Worm (Caenorhabditis elegans) whole organism, late embryonic: ENCODE measurements around the gene W09G12.10.

ENCODE experiments used
- C38D4.7 ChIP-seq: fragments of 200-800 bp; sonication (Bioruptor generic); optimal IDR thresholded peaks from 2 replicates; lab custom pipeline; 2018; ENCODE audit warnings: mild to moderate bottlenecking, missing genetic modification characterization, moderate library complexity, missing compliant biosample characterization
- F13H6.1 ChIP-seq: sonication (generic microtip); optimal IDR thresholded peaks from 2 replicates; lab custom pipeline; 2016; ENCODE audit warnings: missing genetic modification characterization, missing compliant biosample characterization
- K09A11.1 ChIP-seq: sonication (generic microtip); optimal IDR thresholded peaks from 2 replicates; lab custom pipeline; 2017; ENCODE audit warnings: antibody characterized with exemption, mild to moderate bottlenecking, missing genetic modification characterization, missing compliant biosample characterization; ENCODE audit not compliant: insufficient read depth
- T23F11.4 ChIP-seq: fragments of 200-800 bp; sonication (Bioruptor generic); optimal IDR thresholded peaks from 2 replicates; lab custom pipeline; 2018; ENCODE audit warnings: mild to moderate bottlenecking, missing genetic modification characterization, missing compliant biosample characterization
- Y22D7AL.16 ChIP-seq: sonication (generic microtip); optimal IDR thresholded peaks from 2 replicates; lab custom pipeline; 2016; ENCODE audit warnings: missing genetic modification characterization, missing compliant biosample characterization
- ahr-1 ChIP-seq: sonication (generic microtip); optimal IDR thresholded peaks from 2 replicates; lab custom pipeline; 2016; ENCODE audit warnings: missing genetic modification characterization, missing compliant biosample characterization
- ceh-18 ChIP-seq: sonication (generic microtip); optimal IDR thresholded peaks from 2 replicates; lab custom pipeline; 2016; ENCODE audit warnings: missing genetic modification characterization, missing compliant biosample characterization
- ceh-22 ChIP-seq: sonication (generic microtip); optimal IDR thresholded peaks from 2 replicates; lab custom pipeline; 2017; ENCODE audit warnings: missing biosample characterization, missing genetic modification characterization
- ceh-30 ChIP-seq: fragments of 150-350 bp; optimal IDR thresholded peaks from 2 replicates; lab custom pipeline; 2014; ENCODE audit warnings: missing biosample characterization, missing genetic modification characterization
- ceh-31 ChIP-seq: sonication (generic microtip); optimal IDR thresholded peaks from 2 replicates; lab custom pipeline; 2016; ENCODE audit warnings: missing genetic modification characterization, missing compliant biosample characterization
- ceh-34 ChIP-seq: sonication (generic microtip); optimal IDR thresholded peaks from 2 replicates; lab custom pipeline; 2016; ENCODE audit warnings: mild to moderate bottlenecking, missing genetic modification characterization, missing compliant biosample characterization
- ceh-9 ChIP-seq: sonication (generic microtip); optimal IDR thresholded peaks from 2 replicates; lab custom pipeline; 2016; ENCODE audit warnings: mild to moderate bottlenecking, missing genetic modification characterization, inconsistent platforms, missing compliant biosample characterization
- dve-1 ChIP-seq: sonication (generic microtip); optimal IDR thresholded peaks from 2 replicates; lab custom pipeline; 2017; ENCODE audit warnings: antibody characterized with exemption, mild to moderate bottlenecking, missing genetic modification characterization, missing compliant biosample characterization
- elt-2 ChIP-seq: sonication (generic microtip); optimal IDR thresholded peaks from 2 replicates; lab custom pipeline; 2016; ENCODE audit warnings: missing genetic modification reagents, missing genetic modification characterization, missing compliant biosample characterization
- elt-4 ChIP-seq: sonication (generic microtip); optimal IDR thresholded peaks from 2 replicates; lab custom pipeline; 2016; ENCODE audit warnings: missing genetic modification characterization, missing compliant biosample characterization
- ets-4 ChIP-seq: sonication (generic microtip); optimal IDR thresholded peaks from 2 replicates; lab custom pipeline; 2016; ENCODE audit warnings: missing genetic modification characterization, missing compliant biosample characterization
- fax-1 ChIP-seq: sonication (generic microtip); optimal IDR thresholded peaks from 2 replicates; lab custom pipeline; 2016; ENCODE audit warnings: missing genotype, missing genetic modification characterization, missing compliant biosample characterization
- hlh-15 ChIP-seq: sonication (generic microtip); optimal IDR thresholded peaks from 2 replicates; lab custom pipeline; 2016; ENCODE audit warnings: missing genetic modification characterization, missing compliant biosample characterization
- hlh-30 ChIP-seq: sonication (generic microtip); optimal IDR thresholded peaks from 2 replicates; lab custom pipeline; 2017; ENCODE audit warnings: antibody characterized with exemption, missing genetic modification characterization, missing compliant biosample characterization; ENCODE audit not compliant: insufficient read depth
- hlh-8 ChIP-seq: sonication (generic microtip); optimal IDR thresholded peaks from 2 replicates; lab custom pipeline; 2016; ENCODE audit warnings: missing genotype, missing genetic modification characterization, missing compliant biosample characterization
- lin-11 ChIP-seq: fragments of 200-800 bp; sonication (Bioruptor generic); optimal IDR thresholded peaks from 2 replicates; lab custom pipeline; 2018; ENCODE audit warnings: mild to moderate bottlenecking, missing genetic modification characterization, missing compliant biosample characterization
- madf-2 ChIP-seq: sonication (generic microtip); optimal IDR thresholded peaks from 2 replicates; lab custom pipeline; 2017; ENCODE audit warnings: missing genetic modification characterization, missing compliant biosample characterization
- mec-3 ChIP-seq: sonication (generic microtip); optimal IDR thresholded peaks from 2 replicates; lab custom pipeline; 2016; ENCODE audit warnings: borderline replicate concordance, missing genetic modification characterization, missing compliant biosample characterization
- odd-2 ChIP-seq: sonication (generic microtip); optimal IDR thresholded peaks from 2 replicates; lab custom pipeline; 2017; ENCODE audit warnings: antibody characterized with exemption, mild to moderate bottlenecking, missing genetic modification characterization, missing compliant biosample characterization
- pag-3 ChIP-seq: sonication (generic microtip); optimal IDR thresholded peaks from 2 replicates; lab custom pipeline; 2016; ENCODE audit warnings: missing compliant biosample characterization, missing genetic modification characterization, borderline replicate concordance
- pha-4 ChIP-seq: fragments of 150-350 bp; optimal IDR thresholded peaks from 2 replicates; lab custom pipeline; 2018; ENCODE audit warnings: missing biosample characterization, missing genetic modification reagents, missing genetic modification characterization
- ref-2 ChIP-seq: sonication (generic microtip); optimal IDR thresholded peaks from 2 replicates; lab custom pipeline; 2016; ENCODE audit warnings: missing genetic modification characterization, missing compliant biosample characterization
- rnt-1 ChIP-seq: sonication (generic microtip); optimal IDR thresholded peaks from 2 replicates; lab custom pipeline; 2016; ENCODE audit warnings: missing genetic modification characterization, missing compliant biosample characterization
- sox-2 ChIP-seq: fragments of 200-800 bp; sonication (Bioruptor generic); IDR thresholded peaks from 2 replicates; pipeline ENCODE4 v1.3.6; 2022; ENCODE audit warnings: missing genetic modification reagents, missing genetic modification characterization, missing compliant biosample characterization
- sox-4 ChIP-seq: sonication (generic microtip); optimal IDR thresholded peaks from 2 replicates; lab custom pipeline; 2017; ENCODE audit warnings: mild to moderate bottlenecking, missing genetic modification characterization, inconsistent platforms, missing compliant biosample characterization
- tbx-7 ChIP-seq: sonication (generic microtip); optimal IDR thresholded peaks from 2 replicates; lab custom pipeline; 2016; ENCODE audit warnings: missing genotype, missing genetic modification characterization, missing compliant biosample characterization
- ttx-3 ChIP-seq: sonication (generic microtip); optimal IDR thresholded peaks from 2 replicates; lab custom pipeline; 2016; ENCODE audit warnings: missing genetic modification reagents, missing genetic modification characterization, missing compliant biosample characterization
- unc-42 ChIP-seq: sonication (generic microtip); optimal IDR thresholded peaks from 2 replicates; lab custom pipeline; 2016; ENCODE audit warnings: missing genotype, missing genetic modification characterization, missing compliant biosample characterization
- unc-55 ChIP-seq: sonication (generic microtip); optimal IDR thresholded peaks from 2 replicates; lab custom pipeline; 2017; ENCODE audit warnings: missing biosample characterization, missing genetic modification reagents, missing genetic modification characterization

The W09G12.10 gene

DNA sequence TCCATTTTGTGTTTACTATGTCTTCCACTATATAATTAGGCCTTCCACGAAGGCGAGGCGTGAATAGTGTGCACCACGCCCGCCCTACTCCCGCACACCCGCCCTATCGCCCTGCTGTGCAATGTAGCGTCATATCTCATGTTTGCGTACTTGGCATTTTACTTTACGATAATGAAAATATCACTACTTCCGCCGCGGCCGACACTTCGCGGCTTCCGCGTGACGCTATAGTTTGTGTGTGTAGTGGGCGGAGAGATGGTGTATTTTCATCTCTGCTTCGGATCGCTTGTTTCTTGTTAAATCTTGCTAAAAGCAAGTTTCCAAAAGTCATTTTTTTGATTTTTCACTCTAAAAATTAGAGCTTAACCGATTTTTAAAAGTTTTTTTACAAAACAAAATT lies 39.4 kb upstream of the W09G12.10 start:
- TF ChIP-seq Y22D7AL.16 (tag; lab: Kevin White, UChicago) (no peak), sox-2 (no peak), fax-1 (tag; lab: Kevin White, UChicago) (no peak)

DNA sequence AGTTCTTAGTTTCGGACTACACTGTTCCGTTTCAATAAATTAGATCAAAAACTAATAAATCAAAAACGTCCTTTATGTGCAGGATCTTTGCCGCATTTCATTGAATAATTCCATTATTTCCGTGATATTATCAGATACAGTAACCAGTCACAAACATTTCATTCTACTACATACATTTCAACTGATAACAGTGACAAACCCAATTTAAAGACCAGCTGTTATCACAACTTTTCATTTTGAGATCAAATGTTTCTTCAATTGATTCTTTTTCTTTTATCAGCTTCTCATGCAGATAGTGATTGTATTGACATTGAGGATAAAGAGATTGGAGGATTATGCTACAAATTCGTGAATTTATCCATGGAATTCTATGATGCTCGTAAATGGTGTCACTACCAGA lies 35.6 kb upstream of the W09G12.10 start, which contains the start of gene clec-168:
clec-168 (plus strand) TSS at position 247 of the 400 bp plus-strand sequence.
- TF ChIP-seq ceh-18 (tag; lab: Kevin White, UChicago) (no peak), ref-2 (no peak), tbx-7 (tag; lab: Kevin White, UChicago) (no peak), dve-1 (no peak), pha-4 (tag; lab: Kevin White, UChicago) (no peak), elt-2 (tag; lab: Kevin White, UChicago) (no peak), ceh-34 (tag; lab: Kevin White, UChicago) (no peak)
- TF ChIP-seq, all 69 proteins: peak for 0

DNA sequence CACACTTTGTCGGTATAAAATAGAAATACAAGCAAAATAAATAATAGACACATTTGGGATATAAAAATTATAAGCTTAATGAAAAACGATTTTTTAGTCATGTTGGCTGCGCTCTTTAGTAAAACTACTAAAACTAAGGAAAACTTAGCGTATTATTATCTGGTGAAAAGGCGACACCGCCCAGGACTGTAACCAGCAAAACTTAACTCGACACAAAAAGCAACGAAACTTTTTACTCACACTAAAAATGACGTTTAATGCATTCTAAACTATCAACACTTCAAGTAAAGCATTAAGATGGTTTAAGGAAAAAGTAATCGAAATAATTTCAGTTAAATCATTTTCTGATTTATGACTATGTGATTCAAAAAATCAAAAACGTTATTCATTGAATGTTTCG lies 34.5 kb upstream of the W09G12.10 start, which contains the start of gene clec-167:
clec-167 (minus strand) TSS at position 101 of the 400 bp plus-strand sequence.
- TF ChIP-seq F13H6.1 (tag; lab: Kevin White, UChicago), result no peak
- TF ChIP-seq ceh-9 (tag; lab: Kevin White, UChicago), result no peak
- TF ChIP-seq hlh-15 (tag; lab: Kevin White, UChicago), result no peak
- no peak for TF ChIP-seq C38D4.7 (GFP tag; lab: Kevin White, UChicago)
- no peak for TF ChIP-seq fax-1 (tag; lab: Kevin White, UChicago)
- TF ChIP-seq sox-4 (tag; lab: Kevin White, UChicago), result no peak
- no peak for TF ChIP-seq unc-55 (GFP tag; lab: Kevin White, UChicago)
- TF ChIP-seq ceh-31 (tag; lab: Kevin White, UChicago), result no peak
- TF ChIP-seq unc-42 (tag; lab: Kevin White, UChicago), result no peak
- TF ChIP-seq ceh-22 (tag; lab: Kevin White, UChicago), result no peak
- no peak for TF ChIP-seq ets-4 (tag; lab: Kevin White, UChicago)
- no peak for TF ChIP-seq ttx-3 (tag; lab: Kevin White, UChicago)
- no peak for TF ChIP-seq K09A11.1 (tag; lab: Kevin White, UChicago)
- TF ChIP-seq odd-2 (tag; lab: Kevin White, UChicago), result no peak
- TF ChIP-seq, all 69 proteins: peak for 0

DNA sequence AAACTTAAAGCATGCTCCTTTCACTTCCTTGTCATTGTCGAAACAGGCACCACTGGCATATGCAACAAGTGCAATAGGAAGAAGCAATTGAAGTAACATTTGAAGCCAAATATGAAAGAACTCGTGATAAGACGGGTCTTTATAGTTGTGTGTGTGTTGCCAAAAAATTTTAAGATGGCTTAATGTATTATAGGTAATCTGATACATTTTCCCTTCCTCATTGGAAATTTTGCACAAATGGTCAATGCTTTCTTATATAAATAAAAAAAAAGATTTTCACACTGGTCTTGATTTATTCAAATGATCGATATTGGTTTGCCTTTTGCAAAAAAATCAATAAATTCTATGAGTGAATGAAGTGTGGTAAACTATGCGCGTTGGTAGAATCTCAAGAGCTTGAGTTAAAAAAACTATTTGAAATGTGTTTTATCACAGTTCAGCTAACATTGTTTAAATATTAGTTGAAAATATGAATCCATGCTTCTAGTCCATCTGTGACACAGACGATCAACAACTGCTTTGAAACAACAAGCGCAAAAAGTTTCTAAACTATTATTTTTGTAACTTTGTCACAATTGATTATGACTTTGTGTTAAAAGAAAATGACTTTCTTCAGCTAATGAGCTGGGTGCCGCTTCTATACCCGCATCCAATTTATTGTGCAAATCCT lies 30.3 kb upstream of the W09G12.10 start, which contains the start of the genes clec-166 and F38A1.6:
clec-166 (minus strand) TSS at position 101 of the 670 bp plus-strand sequence.
F38A1.6 (plus strand) TSS at position 620 of the 670 bp plus-strand sequence.
- TF ChIP-seq pag-3, result no peak
- no peak for TF ChIP-seq elt-4 (tag; lab: Kevin White, UChicago)
- no peak for TF ChIP-seq madf-2 (tag; lab: Kevin White, UChicago)
- no peak for TF ChIP-seq ttx-3 (tag; lab: Kevin White, UChicago)
- TF ChIP-seq ahr-1 (tag; lab: Kevin White, UChicago), result no peak
- no peak for TF ChIP-seq ets-4 (tag; lab: Kevin White, UChicago)
- TF ChIP-seq mec-3 (tag; lab: Kevin White, UChicago), result no peak
- no peak for TF ChIP-seq hlh-30 (tag; lab: Kevin White, UChicago)
- TF ChIP-seq K09A11.1 (tag; lab: Kevin White, UChicago), result no peak
- TF ChIP-seq unc-42 (tag; lab: Kevin White, UChicago), result no peak
- TF ChIP-seq lin-11, result no peak
- no peak for TF ChIP-seq ref-2
- TF ChIP-seq rnt-1 (tag; lab: Kevin White, UChicago), result no peak
- no peak for TF ChIP-seq T23F11.4 (GFP tag; lab: Kevin White, UChicago)
- TF ChIP-seq ceh-18 (tag; lab: Kevin White, UChicago), result no peak
- TF ChIP-seq fax-1 (tag; lab: Kevin White, UChicago), result no peak
- TF ChIP-seq ceh-30, result no peak
- TF ChIP-seq hlh-8, result no peak
- TF ChIP-seq, all 69 proteins: peak for 0
